Worm (Caenorhabditis elegans) whole organism, L1 larva: ENCODE results near the gene C04A11.5.

Source experiments
- C04F5.9 ChIP-seq: sonication (generic microtip); optimal IDR thresholded peaks from 2 replicates; lab custom pipeline; 2016; ENCODE audit warnings: missing genetic modification characterization, missing compliant biosample characterization
- C34B4.2 ChIP-seq: sonication (generic microtip); optimal IDR thresholded peaks from 2 replicates; lab custom pipeline; 2017; ENCODE audit warnings: mild to moderate bottlenecking, missing genetic modification characterization, missing compliant biosample characterization
- Y116A8C.19 ChIP-seq: sonication (generic microtip); optimal IDR thresholded peaks from 2 replicates; lab custom pipeline; 2016; ENCODE audit warnings: missing compliant biosample characterization, missing genetic modification characterization, borderline replicate concordance
- aha-1 ChIP-seq: fragments of 150-350 bp; optimal IDR thresholded peaks from 2 replicates; lab custom pipeline; 2014; ENCODE audit warnings: missing biosample characterization, missing genetic modification characterization
- alr-1 ChIP-seq: fragments of 200-800 bp; sonication (Bioruptor generic); optimal IDR thresholded peaks from 2 replicates; lab custom pipeline; 2018; ENCODE audit warnings: borderline replicate concordance, mild to moderate bottlenecking, missing genetic modification characterization, missing compliant biosample characterization
- blmp-1 ChIP-seq: fragments of 150-350 bp; optimal IDR thresholded peaks from 2 replicates; lab custom pipeline; 2014; ENCODE audit warnings: missing biosample characterization, missing genetic modification characterization
- ceh-63 ChIP-seq: fragments of 200-800 bp; sonication (Bioruptor generic); optimal IDR thresholded peaks from 2 replicates; lab custom pipeline; 2018; ENCODE audit warnings: mild to moderate bottlenecking, missing genetic modification characterization, missing compliant biosample characterization
- ceh-82 ChIP-seq, 3 experiments: fragments of 150-350 bp in 1 of 3; sonication (generic microtip) in 2 of 3; optimal IDR thresholded peaks; 2 replicates each; lab custom pipeline; 2014 to 2017; ENCODE audit warnings: missing biosample characterization in 3 of 3, missing genetic modification characterization in 3 of 3
- ces-1 ChIP-seq: fragments of 150-350 bp; optimal IDR thresholded peaks from 2 replicates; lab custom pipeline; 2014; ENCODE audit warnings: missing biosample characterization, missing genetic modification reagents, missing genetic modification characterization
- dpl-1 ChIP-seq, 3 experiments: fragments of 150-350 bp in 2 of 3; sonication (generic microtip) in 1 of 3; optimal IDR thresholded peaks; 2 replicates each; lab custom pipeline; 2014 to 2017; ENCODE audit warnings: missing biosample characterization in 3 of 3, missing genetic modification characterization in 3 of 3, missing genetic modification reagents in 3 of 3
- efl-1 ChIP-seq, 4 experiments: fragments of 150-350 bp; optimal IDR thresholded peaks in 3 of 4; peaks in 1 of 4; 1 replicate in 1 of 4; 2 replicates in 3 of 4; lab custom pipeline; 2014; ENCODE audit warnings: missing biosample characterization in 2 of 4, missing genetic modification characterization in 2 of 4, missing genetic modification reagents in 2 of 4
- egl-27 ChIP-seq, 2 experiments: fragments of 150-350 bp in 1 of 2; sonication (generic microtip); optimal IDR thresholded peaks; 3 replicates each; lab custom pipeline; 2017 to 2018; ENCODE audit warnings: missing biosample characterization in 2 of 2, missing genetic modification characterization in 2 of 2, missing genetic modification reagents in 2 of 2
- elt-2 ChIP-seq: sonication (generic microtip); optimal IDR thresholded peaks from 2 replicates; lab custom pipeline; 2016; ENCODE audit warnings: missing genetic modification characterization, mild to moderate bottlenecking, inconsistent platforms, missing compliant biosample characterization, missing genetic modification reagents
- elt-3 ChIP-seq, 6 experiments: fragments of 150-350 bp in 1 of 6; sonication (generic microtip); optimal IDR thresholded peaks; 2 replicates each; lab custom pipeline; 2017 to 2018; ENCODE audit warnings: missing biosample characterization in 6 of 6, missing genetic modification characterization in 6 of 6, inconsistent platforms in 1 of 6
- fkh-10 ChIP-seq: sonication (generic microtip); optimal IDR thresholded peaks from 2 replicates; lab custom pipeline; 2017; ENCODE audit warnings: missing biosample characterization, missing genetic modification reagents, missing genetic modification characterization
- fos-1 ChIP-seq: fragments of 150-350 bp; optimal IDR thresholded peaks from 2 replicates; lab custom pipeline; 2014; ENCODE audit warnings: missing biosample characterization, missing genetic modification characterization
- grh-1 ChIP-seq: fragments of 200-800 bp; sonication (Bioruptor generic); IDR thresholded peaks from 2 replicates; pipeline ENCODE4 v1.3.6; 2022; ENCODE audit warnings: missing genetic modification reagents, missing genetic modification characterization, missing compliant biosample characterization
- jun-1 ChIP-seq: fragments of 150-350 bp; optimal IDR thresholded peaks from 2 replicates; lab custom pipeline; 2014; ENCODE audit warnings: missing biosample characterization, missing genetic modification reagents, missing genetic modification characterization
- lin-14 ChIP-seq: fragments of 200-800 bp; sonication (Bioruptor generic); optimal IDR thresholded peaks from 2 replicates; lab custom pipeline; 2018; ENCODE audit warnings: mild to moderate bottlenecking, missing genetic modification characterization, moderate library complexity, missing compliant biosample characterization
- lin-35 ChIP-seq, 2 experiments: fragments of 150-350 bp; optimal IDR thresholded peaks; 2 replicates each; lab custom pipeline; 2014; ENCODE audit warnings: missing biosample characterization in 2 of 2, missing genetic modification characterization in 2 of 2, missing genetic modification reagents in 2 of 2
- lin-39 ChIP-seq: fragments of 150-350 bp; optimal IDR thresholded peaks from 2 replicates; lab custom pipeline; 2014; ENCODE audit warnings: missing biosample characterization, missing genetic modification reagents, missing genetic modification characterization
- lsy-2 ChIP-seq, 2 experiments: fragments of 150-350 bp; optimal IDR thresholded peaks; 2 replicates each; lab custom pipeline; 2014; ENCODE audit warnings: missing biosample characterization in 2 of 2, missing genetic modification characterization in 2 of 2
- mab-9 ChIP-seq: fragments of 200-800 bp; sonication (Bioruptor generic); IDR thresholded peaks from 2 replicates; pipeline ENCODE4 v1.3.6; 2022; ENCODE audit warnings: missing genetic modification reagents, missing genetic modification characterization, missing compliant biosample characterization
- mep-1 ChIP-seq: fragments of 150-350 bp; optimal IDR thresholded peaks from 2 replicates; lab custom pipeline; 2014; ENCODE audit warnings: missing biosample characterization, missing genetic modification characterization
- nhr-19 ChIP-seq: fragments of 200-800 bp; sonication (Bioruptor generic); conservative IDR thresholded peaks from 2 replicates; pipeline ENCODE4 v1.3.6; 2022; ENCODE audit warnings: missing genetic modification characterization, missing compliant biosample characterization
- nhr-20 ChIP-seq: sonication (generic microtip); optimal IDR thresholded peaks from 2 replicates; lab custom pipeline; 2016; ENCODE audit warnings: mild to moderate bottlenecking, missing genetic modification characterization, missing compliant biosample characterization
- nhr-237 ChIP-seq: fragments of 150-350 bp; optimal IDR thresholded peaks from 2 replicates; lab custom pipeline; 2014; ENCODE audit warnings: missing biosample characterization, missing genetic modification characterization
- nhr-28 ChIP-seq: fragments of 150-350 bp; optimal IDR thresholded peaks from 2 replicates; lab custom pipeline; 2014; ENCODE audit warnings: missing biosample characterization, missing genetic modification characterization
- nhr-71 ChIP-seq: sonication (generic microtip); optimal IDR thresholded peaks from 2 replicates; lab custom pipeline; 2016; ENCODE audit warnings: mild to moderate bottlenecking, missing genetic modification characterization, moderate library complexity, missing compliant biosample characterization
- nhr-76 ChIP-seq: sonication (generic microtip); optimal IDR thresholded peaks from 2 replicates; lab custom pipeline; 2017; ENCODE audit warnings: missing biosample characterization, missing genetic modification characterization
- nhr-77 ChIP-seq: fragments of 150-350 bp; optimal IDR thresholded peaks from 2 replicates; lab custom pipeline; 2014; ENCODE audit warnings: missing biosample characterization, missing genetic modification characterization
- nhr-84 ChIP-seq: sonication (generic microtip); optimal IDR thresholded peaks from 2 replicates; lab custom pipeline; 2017; ENCODE audit warnings: missing biosample characterization, missing genetic modification characterization
- nhr-85 ChIP-seq: sonication (generic microtip); peaks from one replicate; lab custom pipeline; 2016; ENCODE audit warnings: missing genetic modification characterization, inconsistent platforms, missing compliant biosample characterization
- nhr-90 ChIP-seq: sonication (generic microtip); optimal IDR thresholded peaks from 2 replicates; lab custom pipeline; 2016; ENCODE audit warnings: mild to moderate bottlenecking, missing genetic modification characterization, missing compliant biosample characterization; ENCODE audit not compliant: poor library complexity
- pag-3 ChIP-seq: sonication (generic microtip); optimal IDR thresholded peaks from 2 replicates; lab custom pipeline; 2017; ENCODE audit warnings: missing genetic modification characterization, mild to moderate bottlenecking, missing compliant biosample characterization, antibody characterized with exemption, borderline replicate concordance; ENCODE audit not compliant: insufficient read depth
- rnt-1 ChIP-seq: sonication (generic microtip); optimal IDR thresholded peaks from 2 replicates; lab custom pipeline; 2016; ENCODE audit warnings: mild to moderate bottlenecking, missing genetic modification characterization, moderate library complexity, missing compliant biosample characterization
- snu-23 ChIP-seq: sonication (generic microtip); optimal IDR thresholded peaks from 2 replicates; lab custom pipeline; 2016; ENCODE audit warnings: missing genetic modification characterization, missing compliant biosample characterization
- sup-37 ChIP-seq: fragments of 200-800 bp; sonication (Bioruptor generic); optimal IDR thresholded peaks from 2 replicates; lab custom pipeline; 2018; ENCODE audit warnings: mild to moderate bottlenecking, missing genetic modification characterization, missing compliant biosample characterization
- swsn-7 ChIP-seq: sonication (generic microtip); optimal IDR thresholded peaks from 2 replicates; lab custom pipeline; 2016; ENCODE audit warnings: missing genetic modification characterization, missing compliant biosample characterization
- tlp-1 ChIP-seq: fragments of 150-350 bp; optimal IDR thresholded peaks from 2 replicates; lab custom pipeline; 2014; ENCODE audit warnings: missing biosample characterization, missing genetic modification characterization
- unc-130 ChIP-seq: fragments of 150-350 bp; optimal IDR thresholded peaks from 2 replicates; lab custom pipeline; 2017; ENCODE audit warnings: missing biosample characterization, missing genetic modification characterization, inconsistent platforms
- unc-30 ChIP-seq: sonication (generic microtip); optimal IDR thresholded peaks from 2 replicates; lab custom pipeline; 2017; ENCODE audit warnings: missing biosample characterization, missing genetic modification characterization
- unc-98 ChIP-seq: fragments of 200-800 bp; sonication (Bioruptor generic); IDR thresholded peaks from 2 replicates; pipeline ENCODE4 v1.3.6; 2022; ENCODE audit warnings: missing genetic modification characterization, missing compliant biosample characterization
- xbp-1 ChIP-seq: sonication (generic microtip); optimal IDR thresholded peaks from 2 replicates; lab custom pipeline; 2016; ENCODE audit warnings: missing genetic modification characterization, missing compliant biosample characterization
- zag-1 ChIP-seq: fragments of 150-350 bp; optimal IDR thresholded peaks from 2 replicates; lab custom pipeline; 2014; ENCODE audit warnings: missing biosample characterization, missing genetic modification characterization
- zip-4 ChIP-seq: fragments of 200-800 bp; sonication (Bioruptor generic); optimal IDR thresholded peaks from 2 replicates; lab custom pipeline; 2018; ENCODE audit warnings: mild to moderate bottlenecking, missing genetic modification characterization, moderate library complexity, missing compliant biosample characterization
- ztf-11 ChIP-seq, 2 experiments: sonication (generic microtip); optimal IDR thresholded peaks; 2 replicates each; lab custom pipeline; 2016 to 2017; ENCODE audit warnings: missing genetic modification characterization in 2 of 2, missing biosample characterization in 1 of 2, missing compliant biosample characterization in 1 of 2

The C04A11.5 gene

DNA sequence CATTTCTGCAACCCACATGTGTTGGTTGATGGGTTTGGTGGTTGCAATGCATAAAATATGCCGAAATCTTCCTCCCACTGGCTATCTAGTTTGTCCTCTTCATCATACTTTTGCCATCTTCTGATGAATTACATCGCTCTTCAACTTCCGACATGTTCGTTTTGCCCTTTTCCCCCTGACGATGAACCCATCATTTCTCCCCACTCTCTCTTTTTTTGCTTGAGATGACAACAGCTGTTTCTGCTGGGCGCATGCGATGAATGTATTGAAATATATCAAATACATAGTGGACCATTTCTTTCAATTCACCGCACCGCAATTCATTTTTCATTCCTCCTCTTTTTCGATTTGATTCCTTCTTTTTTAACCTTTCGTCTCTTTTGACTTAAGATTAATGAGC, 6.6 kb downstream of the C04A11.5 start:
- TF ChIP-seq rnt-1 (tag; lab: Kevin White, UChicago), result peak; percentile 34
- peak; percentile 30 for TF ChIP-seq lin-14
- TF ChIP-seq blmp-1 (tag; lab: Kevin White, UChicago), result peak; percentile 66
- no peak for TF ChIP-seq C34B4.2
- peak in 1 of 2 experiments; percentile 23 for TF ChIP-seq ztf-11 (tag; optimal IDR thresholded peaks at IDR 0.05; lab: Kevin White, UChicago)
- TF ChIP-seq unc-130 (tag; lab: Kevin White, UChicago), result no peak
- no peak for TF ChIP-seq lin-35 (GFP tag; optimal IDR thresholded peaks at IDR 0.05; lab: Kevin White, UChicago)
- no peak for TF ChIP-seq xbp-1
- TF ChIP-seq zag-1, result no peak
- TF ChIP-seq alr-1, result no peak

DNA sequence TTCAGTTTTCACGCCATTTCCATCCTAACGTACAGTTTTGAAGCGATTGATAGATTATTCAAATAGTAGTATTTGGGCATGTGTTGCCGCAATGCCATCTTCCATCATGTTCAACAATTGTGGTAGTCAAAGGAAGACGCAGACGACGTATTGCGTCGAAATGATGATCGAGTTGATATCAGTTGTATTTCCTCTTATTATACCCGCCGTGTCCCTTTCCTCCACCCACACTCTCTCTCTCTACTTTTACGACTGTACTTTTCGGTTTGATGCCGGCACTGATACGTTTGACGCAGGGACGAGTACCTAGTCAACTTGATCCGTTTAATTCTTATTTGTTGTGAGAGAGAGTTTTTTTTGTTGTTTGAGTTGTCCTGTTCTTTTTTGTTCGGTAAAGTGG, 8.2 kb downstream of the C04A11.5 start:
- TF ChIP-seq efl-1 (optimal IDR thresholded peaks at IDR 0.05; lab: Kevin White, UChicago) (no peak), efl-1 (GFP tag; optimal IDR thresholded peaks at IDR 0.05 in 1 of 2; lab: Kevin White, UChicago) (peak in 1 of 2 experiments; percentile 26), blmp-1 (tag; lab: Kevin White, UChicago) (peak; percentile 75), nhr-71 (peak; percentile 13), nhr-85 (peak; percentile 69), lin-39 (no peak), elt-3 (tag; optimal IDR thresholded peaks at IDR 0.05; lab: Kevin White, UChicago) (peak in 2 of 6 experiments; percentile 4 to 63), sup-37 (GFP tag; lab: Kevin White, UChicago) (no peak), pag-3 (tag; lab: Kevin White, UChicago) (peak; percentile 63), nhr-28 (no peak), nhr-20 (peak; percentile 15), nhr-237 (tag; lab: Kevin White, UChicago) (no peak), nhr-90 (tag; lab: Kevin White, UChicago) (peak; percentile 26), lsy-2 (tag; optimal IDR thresholded peaks at IDR 0.05; lab: Kevin White, UChicago) (peak in 1 of 2 experiments; percentile 27), lin-35 (GFP tag; optimal IDR thresholded peaks at IDR 0.05; lab: Kevin White, UChicago) (peak in 1 of 2 experiments; percentile 38), lin-14 (peak; percentile 65), ceh-63 (GFP tag; lab: Kevin White, UChicago) (no peak), ceh-82 (tag; optimal IDR thresholded peaks at IDR 0.05; lab: Kevin White, UChicago) (no peak), mab-9 (GFP tag; lab: Robert Waterston, UW) (no peak), elt-2 (tag; lab: Kevin White, UChicago) (peak; percentile 24), zip-4 (no peak), snu-23 (GFP tag; lab: Kevin White, UChicago) (peak; percentile 55), nhr-19 (no peak)

DNA sequence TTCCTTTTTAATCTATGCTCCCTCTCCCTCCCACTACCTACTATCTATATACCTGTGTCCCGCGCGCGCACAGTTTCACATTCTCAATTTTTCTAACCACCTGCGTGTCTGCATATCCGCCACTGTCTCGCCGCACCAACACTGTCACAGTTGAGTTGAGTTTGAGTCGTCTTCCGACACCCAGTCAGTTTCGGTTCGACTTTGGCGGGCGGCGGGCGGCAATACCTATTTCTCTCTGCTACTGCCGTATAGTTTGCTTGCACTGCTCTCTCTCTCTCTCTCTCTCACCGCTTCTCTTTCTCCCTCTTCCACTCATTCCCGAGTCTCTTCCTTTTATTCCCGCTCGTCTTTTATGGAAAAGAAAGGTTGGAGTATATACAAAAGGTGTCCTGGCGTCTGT, 11.1 kb downstream of the C04A11.5 start:
- TF ChIP-seq lin-39 (no peak), zag-1 (no peak), egl-27 (tag; optimal IDR thresholded peaks at IDR 0.05; lab: Kevin White, UChicago) (no peak), lsy-2 (tag; optimal IDR thresholded peaks at IDR 0.05; lab: Kevin White, UChicago) (peak; percentile 25 to 32), nhr-71 (no peak), nhr-19 (no peak), nhr-237 (tag; lab: Kevin White, UChicago) (no peak), zip-4 (no peak), ces-1 (GFP tag; lab: Kevin White, UChicago) (no peak), ceh-63 (GFP tag; lab: Kevin White, UChicago) (no peak), lin-35 (GFP tag; optimal IDR thresholded peaks at IDR 0.05; lab: Kevin White, UChicago) (peak in 1 of 2 experiments; percentile 27), C04F5.9 (no peak), mep-1 (tag; lab: Kevin White, UChicago) (peak; percentile 45), snu-23 (GFP tag; lab: Kevin White, UChicago) (peak; percentile 36), pag-3 (tag; lab: Kevin White, UChicago) (no peak), unc-30 (no peak), fos-1 (tag; lab: Kevin White, UChicago) (no peak), dpl-1 (GFP tag; optimal IDR thresholded peaks at IDR 0.05; lab: Kevin White, UChicago) (no peak), unc-98 (GFP tag; lab: Robert Waterston, UW) (no peak), tlp-1 (no peak), Y116A8C.19 (tag; lab: Kevin White, UChicago) (no peak), aha-1 (tag; lab: Kevin White, UChicago) (no peak), jun-1 (no peak), nhr-77 (tag; lab: Kevin White, UChicago) (peak; percentile 34), nhr-84 (no peak), fkh-10 (GFP tag; lab: Kevin White, UChicago) (no peak), grh-1 (no peak), nhr-90 (tag; lab: Kevin White, UChicago) (peak; percentile 4), swsn-7 (tag; lab: Kevin White, UChicago) (peak; percentile 28), nhr-76 (tag; lab: Kevin White, UChicago) (no peak)
